Worm (Caenorhabditis elegans) whole organism, L3 larva: ENCODE measurements around the gene glr-6.

Source experiments
- R02D3.7 ChIP-seq: fragments of 150-350 bp; optimal IDR thresholded peaks from 2 replicates; lab custom pipeline; 2014; ENCODE audit warnings: missing biosample characterization, missing genetic modification characterization
- ceh-16 ChIP-seq: sonication (generic microtip); optimal IDR thresholded peaks from 2 replicates; lab custom pipeline; 2017; ENCODE audit warnings: missing biosample characterization, missing genetic modification characterization
- ceh-82 ChIP-seq: fragments of 150-350 bp; optimal IDR thresholded peaks from 2 replicates; lab custom pipeline; 2014; ENCODE audit warnings: missing biosample characterization, missing genetic modification characterization
- daf-12 ChIP-seq: fragments of 150-350 bp; optimal IDR thresholded peaks from 2 replicates; lab custom pipeline; 2014; ENCODE audit warnings: missing biosample characterization, missing genetic modification reagents, missing genetic modification characterization
- egl-27 ChIP-seq: sonication (generic microtip); optimal IDR thresholded peaks from 4 replicates; lab custom pipeline; 2017; ENCODE audit warnings: missing biosample characterization, missing genetic modification reagents, missing genetic modification characterization
- egl-5 ChIP-seq: fragments of 150-350 bp; optimal IDR thresholded peaks from 2 replicates; lab custom pipeline; 2017; ENCODE audit warnings: missing biosample characterization, missing genetic modification reagents, missing genetic modification characterization, inconsistent platforms
- elt-1 ChIP-seq: fragments of 150-350 bp; optimal IDR thresholded peaks from 2 replicates; lab custom pipeline; 2014; ENCODE audit warnings: missing biosample characterization, missing genetic modification characterization
- elt-2 ChIP-seq: sonication (generic microtip); optimal IDR thresholded peaks from 2 replicates; lab custom pipeline; 2016; ENCODE audit warnings: missing genetic modification reagents, mild to moderate bottlenecking, missing genetic modification characterization, missing compliant biosample characterization
- eor-1 ChIP-seq, 2 experiments: fragments of 150-350 bp; optimal IDR thresholded peaks; 2 replicates each; lab custom pipeline; 2014 to 2018; ENCODE audit warnings: missing biosample characterization in 2 of 2, missing genetic modification characterization in 2 of 2
- fkh-10 ChIP-seq: sonication (generic microtip); optimal IDR thresholded peaks from 2 replicates; lab custom pipeline; 2017; ENCODE audit warnings: missing biosample characterization, missing genetic modification reagents, missing genetic modification characterization
- fos-1 ChIP-seq: fragments of 150-350 bp; optimal IDR thresholded peaks from 2 replicates; lab custom pipeline; 2014; ENCODE audit warnings: missing biosample characterization, missing genetic modification characterization
- hmg-11 ChIP-seq: sonication (generic microtip); optimal IDR thresholded peaks from 2 replicates; lab custom pipeline; 2016; ENCODE audit warnings: missing genetic modification characterization, missing compliant biosample characterization
- lin-15B ChIP-seq: fragments of 150-350 bp; optimal IDR thresholded peaks from 2 replicates; lab custom pipeline; 2014; ENCODE audit warnings: missing biosample characterization, missing genetic modification characterization
- lin-39 ChIP-seq: fragments of 150-350 bp; optimal IDR thresholded peaks from 2 replicates; lab custom pipeline; 2018; ENCODE audit warnings: missing biosample characterization, missing genetic modification reagents, missing genetic modification characterization
- lsy-12 ChIP-seq: sonication (generic microtip); optimal IDR thresholded peaks from 2 replicates; lab custom pipeline; 2016; ENCODE audit warnings: mild to moderate bottlenecking, missing genetic modification characterization, missing compliant biosample characterization
- mdl-1 ChIP-seq: fragments of 150-350 bp; optimal IDR thresholded peaks from 2 replicates; lab custom pipeline; 2014; ENCODE audit warnings: missing biosample characterization, missing genetic modification characterization
- mml-1 ChIP-seq: fragments of 150-350 bp; sonication (generic microtip); optimal IDR thresholded peaks from 3 replicates; lab custom pipeline; 2014; ENCODE audit warnings: missing biosample characterization, missing genetic modification characterization
- nhr-12 ChIP-seq: fragments of 150-350 bp; optimal IDR thresholded peaks from 2 replicates; lab custom pipeline; 2014; ENCODE audit warnings: missing biosample characterization, missing genetic modification characterization
- nhr-23 ChIP-seq: fragments of 150-350 bp; optimal IDR thresholded peaks from 2 replicates; lab custom pipeline; 2014; ENCODE audit warnings: missing biosample characterization, missing genetic modification reagents, missing genetic modification characterization
- nhr-25 ChIP-seq: sonication (generic microtip); optimal IDR thresholded peaks from 2 replicates; lab custom pipeline; 2017; ENCODE audit warnings: missing biosample characterization, missing genetic modification characterization
- nhr-28 ChIP-seq: fragments of 150-350 bp; optimal IDR thresholded peaks from 2 replicates; lab custom pipeline; 2014; ENCODE audit warnings: missing biosample characterization, missing genetic modification characterization
- nhr-43 ChIP-seq: sonication (generic microtip); optimal IDR thresholded peaks from 2 replicates; lab custom pipeline; 2016; ENCODE audit warnings: mild to moderate bottlenecking, missing genetic modification characterization, missing compliant biosample characterization; ENCODE audit not compliant: poor library complexity, severe bottlenecking
- nhr-67 ChIP-seq: fragments of 150-350 bp; optimal IDR thresholded peaks from 2 replicates; lab custom pipeline; 2014; ENCODE audit warnings: missing biosample characterization, missing genetic modification characterization
- nhr-76 ChIP-seq: fragments of 150-350 bp; sonication (generic microtip); optimal IDR thresholded peaks from 5 replicates; lab custom pipeline; 2014; ENCODE audit warnings: missing biosample characterization, missing genetic modification characterization
- nhr-77 ChIP-seq: fragments of 150-350 bp; optimal IDR thresholded peaks from 2 replicates; lab custom pipeline; 2014; ENCODE audit warnings: missing biosample characterization, missing genetic modification characterization
- pha-4 ChIP-seq: fragments of 150-350 bp; optimal IDR thresholded peaks from 2 replicates; lab custom pipeline; 2014; ENCODE audit warnings: missing biosample characterization, missing genetic modification reagents, missing genetic modification characterization
- pqm-1 ChIP-seq: fragments of 150-350 bp; optimal IDR thresholded peaks from 2 replicates; lab custom pipeline; 2017; ENCODE audit warnings: missing biosample characterization, missing genetic modification characterization, inconsistent platforms
- sea-2 ChIP-seq: fragments of 150-350 bp; sonication (generic microtip); optimal IDR thresholded peaks from 4 replicates; lab custom pipeline; 2014; ENCODE audit warnings: missing biosample characterization, missing genetic modification reagents, missing genetic modification characterization
- skn-1 ChIP-seq: fragments of 150-350 bp; optimal IDR thresholded peaks from 2 replicates; lab custom pipeline; 2014; ENCODE audit warnings: missing biosample characterization, missing genetic modification characterization
- tbx-2 ChIP-seq: sonication (generic microtip); optimal IDR thresholded peaks from 2 replicates; lab custom pipeline; 2016; ENCODE audit warnings: mild to moderate bottlenecking, missing genetic modification characterization, missing compliant biosample characterization
- unc-39 ChIP-seq: sonication (generic microtip); optimal IDR thresholded peaks from 4 replicates; lab custom pipeline; 2017; ENCODE audit warnings: missing biosample characterization, missing genetic modification characterization
- unc-62 ChIP-seq: fragments of 150-350 bp; sonication (generic microtip); optimal IDR thresholded peaks from 4 replicates; lab custom pipeline; 2014; ENCODE audit warnings: missing biosample characterization, missing genetic modification reagents, missing genetic modification characterization
- ztf-11 ChIP-seq: fragments of 150-350 bp; optimal IDR thresholded peaks from 2 replicates; lab custom pipeline; 2014; ENCODE audit warnings: missing biosample characterization, missing genetic modification characterization
- ztf-4 ChIP-seq: fragments of 150-350 bp; optimal IDR thresholded peaks from 2 replicates; lab custom pipeline; 2014; ENCODE audit warnings: missing biosample characterization, missing genetic modification characterization

The glr-6 gene

ce11 chrX:6861564-6861963, 21.0 kb upstream of the glr-6 start:
- TF ChIP-seq fkh-10 (no peak), lsy-12 (tag; lab: Kevin White, UChicago) (no peak), lin-15B (tag; lab: Kevin White, UChicago) (no peak), mml-1 (no peak), hmg-11 (tag; lab: Kevin White, UChicago) (no peak), egl-5 (tag; lab: Kevin White, UChicago) (no peak)

ce11 chrX:6856793-6857192, 16.3 kb upstream of the glr-6 start:
- TF ChIP-seq unc-62 (GFP tag; lab: Kevin White, UChicago): no peak
- TF ChIP-seq nhr-25 (tag; lab: Kevin White, UChicago): no peak
- TF ChIP-seq nhr-43: no peak

ce11 chrX:6853318-6853717, 12.8 kb upstream of the glr-6 start, which contains the start of gene rig-3:
Gene rig-3 (plus strand): TSS chrX:6853618.
- TF ChIP-seq ceh-82 (tag; lab: Kevin White, UChicago) (no peak), nhr-23 (tag; lab: Kevin White, UChicago) (no peak), elt-1 (tag; lab: Kevin White, UChicago) (no peak), nhr-28 (no peak), daf-12 (tag; lab: Kevin White, UChicago) (no peak), egl-5 (tag; lab: Kevin White, UChicago) (no peak), tbx-2 (tag; lab: Kevin White, UChicago) (no peak), elt-2 (no peak), R02D3.7 (tag; lab: Kevin White, UChicago) (no peak)

ce11 chrX:6850412-6850811, 9.9 kb upstream of the glr-6 start:
- TF ChIP-seq lsy-12 (tag; lab: Kevin White, UChicago) (no peak), sea-2 (GFP tag; lab: Kevin White, UChicago) (no peak), ceh-16 (tag; lab: Kevin White, UChicago) (no peak), fos-1 (tag; lab: Kevin White, UChicago) (no peak), nhr-76 (tag; lab: Kevin White, UChicago) (no peak), mml-1 (no peak), ztf-11 (tag; lab: Kevin White, UChicago) (no peak), skn-1 (tag; lab: Kevin White, UChicago) (no peak), nhr-43 (no peak), pqm-1 (no peak)

ce11 chrX:6848596-6848995, 8.1 kb upstream of the glr-6 start:
- TF ChIP-seq nhr-77 (tag; lab: Kevin White, UChicago) (no peak), pha-4 (tag; lab: Kevin White, UChicago) (no peak), unc-62 (GFP tag; lab: Kevin White, UChicago) (no peak), nhr-67 (no peak), unc-39 (tag; lab: Kevin White, UChicago) (no peak), pqm-1 (no peak), sea-2 (GFP tag; lab: Kevin White, UChicago) (no peak), lin-15B (tag; lab: Kevin White, UChicago) (no peak), lin-39 (tag; lab: Kevin White, UChicago) (no peak), mml-1 (no peak), ztf-4 (tag; lab: Kevin White, UChicago) (no peak), egl-27 (tag; lab: Kevin White, UChicago) (no peak), elt-1 (tag; lab: Kevin White, UChicago) (no peak), nhr-43 (no peak)

- no peak for TF ChIP-seq eor-1 (tag; optimal IDR thresholded peaks at IDR 0.05; lab: Kevin White, UChicago)
- no peak for TF ChIP-seq ceh-16 (tag; lab: Kevin White, UChicago)
- TF ChIP-seq nhr-25 (tag; lab: Kevin White, UChicago): no peak
- no peak for TF ChIP-seq mdl-1 (tag; lab: Kevin White, UChicago)
- no peak for TF ChIP-seq daf-12 (tag; lab: Kevin White, UChicago)
- TF ChIP-seq nhr-12: no peak
- TF ChIP-seq ztf-11 (tag; lab: Kevin White, UChicago): no peak
Observed at ce11 chrX:6845934-6846333, 5.4 kb upstream of the glr-6 start, which contains the start of gene C53B7.2. Gene C53B7.2 (plus strand): TSS chrX:6846234.
